Worm (Caenorhabditis elegans) whole organism, early embryonic: ENCODE measurements around the gene lido-13.

Experiments
- B0310.2 ChIP-seq: sonication (generic microtip); optimal IDR thresholded peaks from 2 replicates; lab custom pipeline; 2016; ENCODE audit warnings: mild to moderate bottlenecking, missing genetic modification characterization, missing compliant biosample characterization
- F13C5.2 ChIP-seq: sonication (generic microtip); optimal IDR thresholded peaks from 2 replicates; lab custom pipeline; 2017; ENCODE audit warnings: mild to moderate bottlenecking, missing genetic modification characterization, inconsistent platforms, missing compliant biosample characterization
- aly-1 ChIP-seq: sonication (generic microtip); optimal IDR thresholded peaks from 2 replicates; lab custom pipeline; 2016; ENCODE audit warnings: missing genetic modification characterization, missing compliant biosample characterization
- ama-1 ChIP-seq: fragments of 150-350 bp; optimal IDR thresholded peaks from 2 replicates; lab custom pipeline; 2014
- ceh-13 ChIP-seq: fragments of 200-800 bp; sonication (Bioruptor generic); optimal IDR thresholded peaks from 2 replicates; lab custom pipeline; 2018; ENCODE audit warnings: mild to moderate bottlenecking, missing genetic modification characterization, missing compliant biosample characterization
- ceh-36 ChIP-seq: sonication (generic microtip); optimal IDR thresholded peaks from 2 replicates; lab custom pipeline; 2016; ENCODE audit warnings: missing genetic modification characterization, inconsistent platforms, missing compliant biosample characterization
- ets-7 ChIP-seq: sonication (generic microtip); optimal IDR thresholded peaks from 2 replicates; lab custom pipeline; 2016; ENCODE audit warnings: missing genotype, missing genetic modification characterization, missing compliant biosample characterization
- flt-1 ChIP-seq: fragments of 200-800 bp; sonication (Bioruptor generic); IDR thresholded peaks from 2 replicates; pipeline ENCODE4 v1.3.6; 2022; ENCODE audit warnings: missing genetic modification characterization, missing compliant biosample characterization
- hmbx-1 ChIP-seq: sonication (generic microtip); optimal IDR thresholded peaks from 2 replicates; lab custom pipeline; 2016; ENCODE audit warnings: mild to moderate bottlenecking, missing genetic modification characterization, missing compliant biosample characterization
- hmg-4 ChIP-seq: fragments of 200-800 bp; sonication (Bioruptor generic); optimal IDR thresholded peaks from 2 replicates; lab custom pipeline; 2018; ENCODE audit warnings: mild to moderate bottlenecking, missing genetic modification characterization, missing compliant biosample characterization
- hnd-1 ChIP-seq: sonication (generic microtip); optimal IDR thresholded peaks from 2 replicates; lab custom pipeline; 2016; ENCODE audit warnings: missing genetic modification characterization, missing compliant biosample characterization
- pes-1 ChIP-seq: fragments of 200-800 bp; sonication (Bioruptor generic); IDR thresholded peaks from 2 replicates; pipeline ENCODE4 v1.3.6; 2022; ENCODE audit warnings: missing genetic modification reagents, missing genetic modification characterization, missing compliant biosample characterization
- scrt-1 ChIP-seq: fragments of 200-800 bp; sonication (Bioruptor generic); IDR thresholded peaks from 2 replicates; pipeline ENCODE4 v1.3.6; 2022; ENCODE audit warnings: missing genetic modification characterization, missing compliant biosample characterization
- sea-1 ChIP-seq: fragments of 200-800 bp; sonication (Bioruptor generic); conservative IDR thresholded peaks from 2 replicates; pipeline ENCODE4 v1.3.6; 2022; ENCODE audit warnings: missing genetic modification characterization, missing compliant biosample characterization
- tbx-11 ChIP-seq: fragments of 200-800 bp; sonication (Bioruptor generic); IDR thresholded peaks from 2 replicates; pipeline ENCODE4 v1.3.6; 2022; ENCODE audit warnings: missing genetic modification characterization, missing compliant biosample characterization
- tbx-37 ChIP-seq: fragments of 200-800 bp; sonication (Bioruptor generic); conservative IDR thresholded peaks from 2 replicates; pipeline ENCODE4 v1.3.6; 2022; ENCODE audit warnings: missing genetic modification reagents, missing genetic modification characterization, missing compliant biosample characterization
- tra-4 ChIP-seq: sonication (generic microtip); optimal IDR thresholded peaks from 2 replicates; lab custom pipeline; 2017; ENCODE audit warnings: missing genetic modification characterization, missing compliant biosample characterization

Gene lido-13

DNA sequence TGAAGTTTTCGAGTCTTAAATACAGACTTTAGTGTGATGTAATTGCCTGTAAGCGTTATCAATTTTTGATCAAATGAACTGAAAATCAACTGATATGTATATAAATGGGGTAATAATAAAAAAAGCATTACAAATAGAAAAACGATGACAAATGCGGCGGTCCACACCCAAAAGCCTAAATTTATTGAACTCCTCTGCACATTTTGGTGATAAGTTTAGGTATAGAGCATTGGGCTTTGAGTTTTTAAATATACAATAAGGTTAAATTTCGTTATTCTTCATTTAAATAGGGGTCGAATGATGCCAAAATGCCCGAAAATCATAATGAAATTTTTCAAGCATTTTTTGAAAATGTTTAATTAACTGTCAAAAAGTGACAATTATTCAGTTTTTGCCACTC, 34.3 kb downstream of the lido-13 start, which contains the start of gene clec-3:
Gene clec-3, minus strand, starts transcription at position 101 of the 400 bp plus-strand sequence.
- no peak for TF ChIP-seq flt-1 (GFP tag; lab: Robert Waterston, UW)
- TF ChIP-seq hnd-1 (tag; lab: Kevin White, UChicago), result no peak
- TF ChIP-seq sea-1 (GFP tag; lab: Robert Waterston, UW), result no peak
- TF ChIP-seq scrt-1 (GFP tag; lab: Robert Waterston, UW), result no peak
- no peak for TF ChIP-seq ceh-13 (GFP tag; lab: Kevin White, UChicago)
- TF ChIP-seq hmg-4 (GFP tag; lab: Kevin White, UChicago), result no peak
- no peak for TF ChIP-seq ets-7
- no peak for TF ChIP-seq B0310.2 (tag; lab: Kevin White, UChicago)
- no peak for TF ChIP-seq F13C5.2
- no peak for TF ChIP-seq aly-1 (tag; lab: Kevin White, UChicago)
- TF ChIP-seq hmbx-1 (tag; lab: Kevin White, UChicago), result no peak
- TF ChIP-seq tbx-37, result no peak
- no peak for TF ChIP-seq pes-1
- TF ChIP-seq ama-1 (lab: Kevin White, UChicago), result no peak

DNA sequence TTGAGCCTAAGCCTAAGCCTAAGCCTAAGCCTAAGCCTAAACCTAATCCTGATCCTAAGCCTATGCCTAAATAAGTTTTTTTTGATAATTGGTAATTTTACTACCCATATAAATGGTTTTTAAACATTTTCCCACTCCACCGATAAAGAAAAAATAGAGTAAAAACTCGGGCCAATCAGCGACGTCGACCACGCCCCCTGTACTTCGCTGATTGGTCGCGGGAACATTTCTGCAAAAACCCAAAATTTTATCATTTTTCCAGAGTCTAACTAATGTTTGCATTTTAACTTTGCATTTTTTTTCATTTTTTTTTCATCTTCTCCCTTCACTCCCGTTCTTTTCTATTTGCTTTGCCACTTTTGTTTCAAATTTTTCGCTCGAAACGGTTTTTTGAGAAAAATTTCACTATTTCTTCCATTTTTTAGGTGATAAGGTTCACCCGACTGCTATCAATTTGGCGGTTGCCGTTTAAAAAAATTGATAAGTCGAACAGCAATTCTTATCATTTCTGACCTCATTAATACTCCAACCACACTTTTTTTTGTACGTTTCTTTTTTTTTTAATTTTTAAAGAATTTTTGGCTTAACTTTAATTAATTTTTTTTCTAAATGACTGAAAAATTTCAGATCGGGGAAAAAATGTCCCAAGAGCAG, 39.8 kb downstream of the lido-13 start, which contains the start of gene C41H7.2:
Gene C41H7.2, plus strand, starts transcription at position 622 of the 654 bp plus-strand sequence.
- TF ChIP-seq hnd-1 (tag; lab: Kevin White, UChicago) (no peak), pes-1 (no peak), hmbx-1 (tag; lab: Kevin White, UChicago) (no peak), F13C5.2 (no peak), hmg-4 (GFP tag; lab: Kevin White, UChicago) (no peak), ama-1 (lab: Kevin White, UChicago) (no peak), flt-1 (GFP tag; lab: Robert Waterston, UW) (no peak), ceh-36 (tag; lab: Kevin White, UChicago) (no peak), tbx-11 (GFP tag; lab: Robert Waterston, UW) (no peak), tbx-37 (no peak), scrt-1 (GFP tag; lab: Robert Waterston, UW) (no peak), ceh-13 (GFP tag; lab: Kevin White, UChicago) (no peak), tra-4 (tag; lab: Kevin White, UChicago) (no peak), ets-7 (no peak), sea-1 (GFP tag; lab: Robert Waterston, UW) (no peak), B0310.2 (tag; lab: Kevin White, UChicago) (no peak)

DNA sequence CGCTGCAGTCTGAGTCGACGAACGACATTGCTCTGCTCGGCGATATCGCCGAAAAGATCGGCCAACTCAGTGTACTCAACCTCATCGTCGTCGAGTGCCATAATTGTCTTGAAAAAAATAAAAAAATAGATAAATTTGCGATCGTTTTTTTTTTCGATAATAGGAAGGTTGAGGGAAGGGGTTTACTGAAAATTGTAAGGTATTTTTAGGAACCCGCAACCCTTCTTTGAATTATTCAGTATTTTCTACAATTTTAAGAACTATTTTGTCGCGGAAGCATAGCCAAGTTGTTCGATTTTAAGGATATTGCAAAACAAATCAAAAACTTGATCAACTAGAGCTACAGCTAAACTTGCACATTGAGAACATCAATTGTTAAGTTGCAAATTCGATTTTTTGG, 42.0 kb downstream of the lido-13 start, which contains the start of gene C41H7.9:
Gene C41H7.9, minus strand, starts transcription at position 101 of the 400 bp plus-strand sequence.
- no peak for TF ChIP-seq ama-1 (lab: Kevin White, UChicago)
- TF ChIP-seq hnd-1 (tag; lab: Kevin White, UChicago), result no peak
- no peak for TF ChIP-seq tbx-37
- TF ChIP-seq ets-7, result no peak
- no peak for TF ChIP-seq aly-1 (tag; lab: Kevin White, UChicago)
- no peak for TF ChIP-seq hmbx-1 (tag; lab: Kevin White, UChicago)
- no peak for TF ChIP-seq scrt-1 (GFP tag; lab: Robert Waterston, UW)
- no peak for TF ChIP-seq ceh-13 (GFP tag; lab: Kevin White, UChicago)

ce11 chrII:3008400-3008799, 45.7 kb downstream of the lido-13 start, which contains the start of gene sdz-5:
TSS of gene sdz-5 (plus strand) at chrII:3008700.
- TF ChIP-seq hmg-4 (GFP tag; lab: Kevin White, UChicago), result no peak

DNA sequence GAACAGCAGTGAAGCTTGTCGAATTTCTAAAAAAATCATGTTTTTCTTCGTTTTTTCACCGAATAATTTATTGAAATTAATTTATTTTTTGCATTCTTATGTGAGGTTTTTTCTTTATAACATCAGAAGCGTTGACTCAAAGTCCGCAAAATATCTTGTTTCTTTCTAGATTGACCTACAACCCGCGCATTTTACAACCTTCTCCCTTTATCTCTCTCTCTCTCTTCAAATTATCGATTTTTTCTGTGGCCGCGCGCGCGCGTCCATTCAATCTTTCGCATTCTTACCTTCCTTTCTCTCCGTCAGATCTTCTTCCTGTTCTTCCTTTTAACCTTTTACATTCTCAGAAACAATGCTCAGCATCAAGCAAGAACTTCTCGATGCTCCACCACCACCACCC, 48.6 kb downstream of the lido-13 start, which contains the start of gene lido-12:
Gene lido-12, plus strand, starts transcription at position 301 of the 400 bp plus-strand sequence.
- no peak for TF ChIP-seq ets-7
- no peak for TF ChIP-seq ama-1 (lab: Kevin White, UChicago)
- no peak for TF ChIP-seq sea-1 (GFP tag; lab: Robert Waterston, UW)
- no peak for TF ChIP-seq tbx-11 (GFP tag; lab: Robert Waterston, UW)
- TF ChIP-seq F13C5.2, result no peak
- TF ChIP-seq hnd-1 (tag; lab: Kevin White, UChicago), result no peak
- TF ChIP-seq tra-4 (tag; lab: Kevin White, UChicago), result no peak
- no peak for TF ChIP-seq hmg-4 (GFP tag; lab: Kevin White, UChicago)
- TF ChIP-seq B0310.2 (tag; lab: Kevin White, UChicago), result no peak
- no peak for TF ChIP-seq ceh-36 (tag; lab: Kevin White, UChicago)
- TF ChIP-seq scrt-1 (GFP tag; lab: Robert Waterston, UW), result no peak
- no peak for TF ChIP-seq hmbx-1 (tag; lab: Kevin White, UChicago)
- TF ChIP-seq flt-1 (GFP tag; lab: Robert Waterston, UW), result no peak
- TF ChIP-seq aly-1 (tag; lab: Kevin White, UChicago), result no peak
- no peak for TF ChIP-seq tbx-37
- TF ChIP-seq pes-1, result no peak
- no peak for TF ChIP-seq ceh-13 (GFP tag; lab: Kevin White, UChicago)

DNA sequence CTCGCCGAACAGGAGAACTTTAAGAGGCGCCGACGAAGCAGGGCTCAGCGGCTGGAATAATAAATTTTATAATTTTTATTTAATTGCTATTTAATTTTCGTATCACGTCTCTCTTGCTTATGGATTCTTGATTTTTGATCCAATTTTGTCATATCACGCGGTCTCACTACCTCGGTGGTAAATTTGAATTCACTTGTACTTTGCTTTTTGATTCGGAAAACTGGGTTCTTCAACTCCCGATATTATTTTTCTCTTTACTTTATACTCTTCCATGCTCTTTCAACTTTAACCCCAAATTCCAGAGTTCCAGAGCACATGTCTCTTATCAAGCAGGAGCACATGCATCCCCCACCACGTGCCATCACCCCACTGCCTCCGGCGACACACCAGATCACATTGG, 50.5 kb downstream of the lido-13 start, which contains the start of gene lido-11:
Gene lido-11, plus strand, starts transcription at position 301 of the 400 bp plus-strand sequence.
- TF ChIP-seq scrt-1 (GFP tag; lab: Robert Waterston, UW) (no peak), sea-1 (GFP tag; lab: Robert Waterston, UW) (no peak), ama-1 (lab: Kevin White, UChicago) (no peak), flt-1 (GFP tag; lab: Robert Waterston, UW) (no peak), ets-7 (no peak), aly-1 (tag; lab: Kevin White, UChicago) (no peak), pes-1 (no peak), F13C5.2 (no peak), hmbx-1 (tag; lab: Kevin White, UChicago) (no peak), hnd-1 (tag; lab: Kevin White, UChicago) (no peak), tbx-37 (no peak), tra-4 (tag; lab: Kevin White, UChicago) (no peak), ceh-13 (GFP tag; lab: Kevin White, UChicago) (no peak), tbx-11 (GFP tag; lab: Robert Waterston, UW) (no peak), hmg-4 (GFP tag; lab: Kevin White, UChicago) (no peak), B0310.2 (tag; lab: Kevin White, UChicago) (no peak), ceh-36 (tag; lab: Kevin White, UChicago) (no peak)
